Worm (Caenorhabditis elegans) whole organism, late embryonic: ENCODE results near the gene tasp-1.

Experiments used
- C38D4.7 ChIP-seq: fragments of 200-800 bp; sonication (Bioruptor generic); optimal IDR thresholded peaks from 2 replicates; lab custom pipeline; 2018; ENCODE audit warnings: mild to moderate bottlenecking, missing genetic modification characterization, moderate library complexity, missing compliant biosample characterization
- F13H6.1 ChIP-seq: sonication (generic microtip); optimal IDR thresholded peaks from 2 replicates; lab custom pipeline; 2016; ENCODE audit warnings: missing genetic modification characterization, missing compliant biosample characterization
- Y22D7AL.16 ChIP-seq: sonication (generic microtip); optimal IDR thresholded peaks from 2 replicates; lab custom pipeline; 2016; ENCODE audit warnings: missing genetic modification characterization, missing compliant biosample characterization
- ahr-1 ChIP-seq: sonication (generic microtip); optimal IDR thresholded peaks from 2 replicates; lab custom pipeline; 2016; ENCODE audit warnings: missing genetic modification characterization, missing compliant biosample characterization
- ceh-18 ChIP-seq: sonication (generic microtip); optimal IDR thresholded peaks from 2 replicates; lab custom pipeline; 2016; ENCODE audit warnings: missing genetic modification characterization, missing compliant biosample characterization
- ceh-22 ChIP-seq: sonication (generic microtip); optimal IDR thresholded peaks from 2 replicates; lab custom pipeline; 2017; ENCODE audit warnings: missing biosample characterization, missing genetic modification characterization
- ceh-24 ChIP-seq: sonication (generic microtip); optimal IDR thresholded peaks from 2 replicates; lab custom pipeline; 2016; ENCODE audit warnings: mild to moderate bottlenecking, missing genetic modification characterization, missing compliant biosample characterization
- ceh-30 ChIP-seq: fragments of 150-350 bp; optimal IDR thresholded peaks from 2 replicates; lab custom pipeline; 2014; ENCODE audit warnings: missing biosample characterization, missing genetic modification characterization
- ceh-31 ChIP-seq: sonication (generic microtip); optimal IDR thresholded peaks from 2 replicates; lab custom pipeline; 2016; ENCODE audit warnings: missing genetic modification characterization, missing compliant biosample characterization
- ceh-6 ChIP-seq: fragments of 200-800 bp; sonication (Bioruptor generic); optimal IDR thresholded peaks from 2 replicates; lab custom pipeline; 2018; ENCODE audit warnings: mild to moderate bottlenecking, missing genetic modification characterization, missing compliant biosample characterization
- che-1 ChIP-seq: sonication (generic microtip); optimal IDR thresholded peaks from 2 replicates; lab custom pipeline; 2016; ENCODE audit warnings: mild to moderate bottlenecking, missing genetic modification characterization, missing compliant biosample characterization
- dmd-4 ChIP-seq: sonication (generic microtip); optimal IDR thresholded peaks from 2 replicates; lab custom pipeline; 2016; ENCODE audit warnings: borderline replicate concordance, missing genetic modification characterization, missing compliant biosample characterization
- elt-2 ChIP-seq: sonication (generic microtip); optimal IDR thresholded peaks from 2 replicates; lab custom pipeline; 2016; ENCODE audit warnings: missing genetic modification reagents, missing genetic modification characterization, missing compliant biosample characterization
- elt-4 ChIP-seq: sonication (generic microtip); optimal IDR thresholded peaks from 2 replicates; lab custom pipeline; 2016; ENCODE audit warnings: missing genetic modification characterization, missing compliant biosample characterization
- eyg-1 ChIP-seq: sonication (generic microtip); optimal IDR thresholded peaks from 2 replicates; lab custom pipeline; 2016; ENCODE audit warnings: missing genotype, missing genetic modification characterization, missing compliant biosample characterization
- fkh-10 ChIP-seq: fragments of 150-350 bp; optimal IDR thresholded peaks from 2 replicates; lab custom pipeline; 2014; ENCODE audit warnings: missing biosample characterization, missing genetic modification reagents, missing genetic modification characterization
- gmeb-2 ChIP-seq: sonication (generic microtip); optimal IDR thresholded peaks from 2 replicates; lab custom pipeline; 2016; ENCODE audit warnings: missing genetic modification characterization, inconsistent platforms, missing compliant biosample characterization
- hlh-13 ChIP-seq: fragments of 200-800 bp; sonication (Bioruptor generic); optimal IDR thresholded peaks from 2 replicates; lab custom pipeline; 2018; ENCODE audit warnings: mild to moderate bottlenecking, missing genetic modification characterization, missing compliant biosample characterization
- hlh-30 ChIP-seq: sonication (generic microtip); optimal IDR thresholded peaks from 2 replicates; lab custom pipeline; 2017; ENCODE audit warnings: antibody characterized with exemption, missing genetic modification characterization, missing compliant biosample characterization; ENCODE audit not compliant: insufficient read depth
- madf-2 ChIP-seq: sonication (generic microtip); optimal IDR thresholded peaks from 2 replicates; lab custom pipeline; 2017; ENCODE audit warnings: missing genetic modification characterization, missing compliant biosample characterization
- nfya-1 ChIP-seq: sonication (generic microtip); optimal IDR thresholded peaks from 2 replicates; lab custom pipeline; 2017; ENCODE audit warnings: missing genetic modification characterization, mild to moderate bottlenecking, missing compliant biosample characterization, antibody characterized with exemption, moderate library complexity
- nhr-11 ChIP-seq: fragments of 150-350 bp; optimal IDR thresholded peaks from 2 replicates; lab custom pipeline; 2014; ENCODE audit warnings: missing biosample characterization, missing genetic modification characterization
- nhr-232 ChIP-seq: sonication (generic microtip); optimal IDR thresholded peaks from 2 replicates; lab custom pipeline; 2016; ENCODE audit warnings: missing genetic modification characterization, missing compliant biosample characterization
- npax-4 ChIP-seq: sonication (generic microtip); optimal IDR thresholded peaks from 2 replicates; lab custom pipeline; 2016; ENCODE audit warnings: missing genetic modification characterization, missing compliant biosample characterization
- odd-2 ChIP-seq: sonication (generic microtip); optimal IDR thresholded peaks from 2 replicates; lab custom pipeline; 2017; ENCODE audit warnings: antibody characterized with exemption, mild to moderate bottlenecking, missing genetic modification characterization, missing compliant biosample characterization
- pag-3 ChIP-seq: sonication (generic microtip); optimal IDR thresholded peaks from 2 replicates; lab custom pipeline; 2016; ENCODE audit warnings: missing compliant biosample characterization, missing genetic modification characterization, borderline replicate concordance
- pqm-1 ChIP-seq: sonication (generic microtip); optimal IDR thresholded peaks from 2 replicates; lab custom pipeline; 2016; ENCODE audit warnings: missing genetic modification characterization, missing compliant biosample characterization
- ref-2 ChIP-seq: sonication (generic microtip); optimal IDR thresholded peaks from 2 replicates; lab custom pipeline; 2016; ENCODE audit warnings: missing genetic modification characterization, missing compliant biosample characterization
- sdc-2 ChIP-seq: sonication (generic microtip); optimal IDR thresholded peaks from 2 replicates; lab custom pipeline; 2016; ENCODE audit warnings: missing genotype, missing genetic modification characterization, missing compliant biosample characterization
- syd-9 ChIP-seq: sonication (generic microtip); optimal IDR thresholded peaks from 2 replicates; lab custom pipeline; 2016; ENCODE audit warnings: mild to moderate bottlenecking, missing genetic modification characterization, moderate library complexity, missing compliant biosample characterization
- tbx-7 ChIP-seq: sonication (generic microtip); optimal IDR thresholded peaks from 2 replicates; lab custom pipeline; 2016; ENCODE audit warnings: missing genotype, missing genetic modification characterization, missing compliant biosample characterization
- unc-42 ChIP-seq: sonication (generic microtip); optimal IDR thresholded peaks from 2 replicates; lab custom pipeline; 2016; ENCODE audit warnings: missing genotype, missing genetic modification characterization, missing compliant biosample characterization
- unc-86 ChIP-seq: sonication (generic microtip); optimal IDR thresholded peaks from 2 replicates; lab custom pipeline; 2016; ENCODE audit warnings: missing genetic modification characterization, missing compliant biosample characterization
- zip-5 ChIP-seq: sonication (generic microtip); optimal IDR thresholded peaks from 2 replicates; lab custom pipeline; 2016; ENCODE audit warnings: missing genetic modification characterization, missing compliant biosample characterization
- ztf-16 ChIP-seq: sonication (generic microtip); optimal IDR thresholded peaks from 2 replicates; lab custom pipeline; 2017; ENCODE audit warnings: missing genetic modification characterization, missing compliant biosample characterization

Gene tasp-1

ce11 chrIII:10720170-10720569 is 38.9 kb upstream of the tasp-1 start (continued):
- TF ChIP-seq eyg-1 (tag; lab: Kevin White, UChicago) (no peak), F13H6.1 (tag; lab: Kevin White, UChicago) (peak; percentile 32), ceh-31 (tag; lab: Kevin White, UChicago) (peak; percentile 85), unc-86 (tag; lab: Kevin White, UChicago) (no peak), syd-9 (tag; lab: Kevin White, UChicago) (no peak), dmd-4 (no peak), zip-5 (no peak), ref-2 (tag; lab: Kevin White, UChicago) (peak; percentile 48), npax-4 (no peak), tbx-7 (tag; lab: Kevin White, UChicago) (no peak), unc-42 (tag; lab: Kevin White, UChicago) (peak; percentile 50), ztf-16 (tag; lab: Kevin White, UChicago) (no peak), hlh-13 (no peak), ceh-6 (GFP tag; lab: Kevin White, UChicago) (no peak), ceh-24 (no peak), ceh-30 (no peak)

- TF ChIP-seq unc-86 (tag; lab: Kevin White, UChicago) (no peak), fkh-10 (GFP tag; lab: Kevin White, UChicago) (no peak), nhr-11 (tag; lab: Kevin White, UChicago) (no peak), elt-4 (no peak), zip-5 (no peak), che-1 (tag; lab: Kevin White, UChicago) (no peak), madf-2 (tag; lab: Kevin White, UChicago) (no peak), ref-2 (tag; lab: Kevin White, UChicago) (no peak), npax-4 (no peak), ahr-1 (tag; lab: Kevin White, UChicago) (no peak), tbx-7 (tag; lab: Kevin White, UChicago) (no peak), gmeb-2 (tag; lab: Kevin White, UChicago) (no peak)
Observed at ce11 chrIII:10721056-10721455, 38.1 kb upstream of the tasp-1 start.

- TF ChIP-seq odd-2 (tag; lab: Kevin White, UChicago) (no peak), C38D4.7 (no peak), elt-4 (no peak), dmd-4 (no peak), pag-3 (tag; lab: Kevin White, UChicago) (no peak)
Observed at ce11 chrIII:10730510-10730909, 28.6 kb upstream of the tasp-1 start, which contains the start of gene tat-3. tat-3 (minus strand) TSS chrIII:10730705.

- TF ChIP-seq pqm-1 (tag; lab: Kevin White, UChicago) (no peak), nfya-1 (tag; lab: Kevin White, UChicago) (no peak), syd-9 (tag; lab: Kevin White, UChicago) (no peak), nhr-232 (tag; lab: Kevin White, UChicago) (no peak), elt-2 (no peak), fkh-10 (GFP tag; lab: Kevin White, UChicago) (no peak), madf-2 (tag; lab: Kevin White, UChicago) (no peak), ceh-18 (no peak), Y22D7AL.16 (tag; lab: Kevin White, UChicago) (no peak), ceh-22 (tag; lab: Kevin White, UChicago) (no peak), sdc-2 (tag; lab: Kevin White, UChicago) (no peak), hlh-30 (tag; lab: Kevin White, UChicago) (no peak)
Observed at ce11 chrIII:10733300-10733699, 25.8 kb upstream of the tasp-1 start.
